Worm (Caenorhabditis elegans): ENCODE measurements around the gene spr-1.

- TF ChIP-seq tlf-1 (GFP tag; optimal IDR thresholded peaks at IDR 0.05) (no peak), bed-2 (GFP tag; IDR thresholded peaks at IDR 0.05) (no peak), Y56A3A.18 (GFP tag; IDR thresholded peaks at IDR 0.05) (no peak), unc-62 (GFP tag; optimal IDR thresholded peaks at IDR 0.05) (no peak), snpc-1.3 (tag; optimal IDR thresholded peaks at IDR 0.05; ENCODE audit: insufficient read depth) (no peak), lir-1 (GFP tag; conservative IDR thresholded peaks at IDR 0.05) (no peak), snpc-4 (GFP tag; optimal IDR thresholded peaks at IDR 0.05) (no peak), snpc-4 (tag; optimal IDR thresholded peaks at IDR 0.05) (no peak), ceh-27 (GFP tag; optimal IDR thresholded peaks at IDR 0.05) (no peak), ama-1 (optimal IDR thresholded peaks at IDR 0.05) (no peak), ama-1 (GFP tag; optimal IDR thresholded peaks at IDR 0.05) (no peak), ztf-26 (tag; optimal IDR thresholded peaks at IDR 0.05) (no peak), ccch-3 (GFP tag; optimal IDR thresholded peaks at IDR 0.05) (no peak), lsl-1 (GFP tag; optimal IDR thresholded peaks at IDR 0.05) (no peak), die-1 (tag; optimal IDR thresholded peaks at IDR 0.05) (no peak)
Measured at ce11 chrV:8155743-8156142, 26.6 kb upstream of the spr-1 start.
